Fruit fly (Drosophila melanogaster) whole organism: ENCODE data around the gene CG42359.

ENCODE experiments used
- EcR ChIP-seq, 2 experiments: fragments of >200 bp; optimal IDR thresholded peaks; 2 replicates each; lab custom pipeline; 2017; ENCODE audit warnings: missing biosample characterization in 2 of 2, missing genetic modification characterization in 2 of 2, missing genetic modification reagents in 2 of 2
- pan ChIP-seq: fragments of >200 bp; optimal IDR thresholded peaks from 2 replicates; lab custom pipeline; 2017
- usp ChIP-seq: fragments of >200 bp; optimal IDR thresholded peaks from 2 replicates; lab custom pipeline; 2017; ENCODE audit warnings: missing biosample characterization, missing genetic modification characterization, mixed read lengths

dm6 chr3R:19164873-19165456 is 2.9 kb upstream of the CG42359 start:
- no peak for TF ChIP-seq EcR (GFP tag; optimal IDR thresholded peaks at IDR 0.05; lab: Kevin White, UChicago)
- no peak for TF ChIP-seq usp (GFP tag; lab: Kevin White, UChicago)
- no peak for TF ChIP-seq pan (lab: Kevin White, UChicago)
